Fruit fly (Drosophila melanogaster) whole organism, wandering third instar larva: ENCODE data around the gene Sf3b2.
A peak's percentile ranks its signal among the peaks of the same experiment; 100 is the strongest.

ENCODE experiments used
- Abd-B ChIP-seq: fragments of >200 bp; optimal IDR thresholded peaks from 2 replicates; lab custom pipeline; 2017; ENCODE audit warnings: missing biosample characterization, missing genetic modification characterization
- CG32264 ChIP-seq: fragments of 200-800 bp; sonication (Bioruptor generic); optimal IDR thresholded peaks from 2 replicates; lab custom pipeline; 2016; ENCODE audit warnings: missing biosample characterization, missing genetic modification characterization
- CG9705 ChIP-seq: fragments of 200-800 bp; sonication (Bioruptor generic); optimal IDR thresholded peaks from 2 replicates; lab custom pipeline; 2018; ENCODE audit warnings: missing biosample characterization, mild to moderate bottlenecking, missing genetic modification characterization
- CrebA ChIP-seq: fragments of 200-800 bp; sonication (Bioruptor generic); optimal IDR thresholded peaks from 2 replicates; lab custom pipeline; 2016; ENCODE audit warnings: missing biosample characterization, mild to moderate bottlenecking, missing genetic modification characterization, borderline replicate concordance
- Dfd ChIP-seq: fragments of >200 bp; optimal IDR thresholded peaks from 2 replicates; lab custom pipeline; 2017; ENCODE audit warnings: missing biosample characterization, missing genetic modification characterization
- Dif ChIP-seq: fragments of 200-275, 200-300 bp; sonication (Bioruptor generic); optimal IDR thresholded peaks from 2 replicates; lab custom pipeline; 2018; ENCODE audit warnings: missing biosample characterization, missing genetic modification characterization; ENCODE audit not compliant: partially characterized antibody
- GATAd ChIP-seq: sonication (Bioruptor generic); optimal IDR thresholded peaks from 2 replicates; lab custom pipeline; 2016; ENCODE audit warnings: missing biosample characterization, missing genetic modification characterization
- HLH106 ChIP-seq: fragments of 200-800 bp; optimal IDR thresholded peaks from 3 replicates; lab custom pipeline; 2019; ENCODE audit warnings: missing biosample characterization, mild to moderate bottlenecking, missing genetic modification characterization, moderate library complexity
- Hnf4 ChIP-seq: fragments of 200-800 bp; sonication (Bioruptor generic); optimal IDR thresholded peaks from 2 replicates; lab custom pipeline; 2016; ENCODE audit warnings: missing biosample characterization, mild to moderate bottlenecking, missing genetic modification characterization
- Hr78 ChIP-seq: fragments of >200 bp; optimal IDR thresholded peaks from 2 replicates; lab custom pipeline; 2017; ENCODE audit warnings: missing biosample characterization, missing genetic modification characterization
- Hr83 ChIP-seq: fragments of 200-300 bp; sonication (Bioruptor generic); optimal IDR thresholded peaks from 2 replicates; lab custom pipeline; 2016; ENCODE audit warnings: missing biosample characterization, mild to moderate bottlenecking, missing genetic modification characterization, moderate library complexity; ENCODE audit not compliant: poor library complexity, severe bottlenecking
- Jra ChIP-seq: sonication (Bioruptor generic); optimal IDR thresholded peaks from 2 replicates; lab custom pipeline; 2016; ENCODE audit warnings: missing biosample characterization, missing genetic modification characterization
- Mio ChIP-seq: sonication (Bioruptor generic); optimal IDR thresholded peaks from 2 replicates; lab custom pipeline; 2016; ENCODE audit warnings: missing biosample characterization, missing genetic modification characterization
- Myc ChIP-seq: fragments of >200 bp; optimal IDR thresholded peaks from 2 replicates; lab custom pipeline; 2017
- N ChIP-seq: fragments of >200 bp; optimal IDR thresholded peaks from 2 replicates; lab custom pipeline; 2018; ENCODE audit warnings: missing biosample characterization, missing external identifiers, missing genetic modification characterization
- OdsH ChIP-seq: fragments of 200-800 bp; sonication (Bioruptor generic); optimal IDR thresholded peaks from 2 replicates; lab custom pipeline; 2016; ENCODE audit warnings: missing biosample characterization, mild to moderate bottlenecking, missing genetic modification characterization
- Rel ChIP-seq, 2 experiments: fragments of 200-800 bp; sonication (Bioruptor generic) in 1 of 2; optimal IDR thresholded peaks; 2 replicates in 1 of 2; 3 replicates in 1 of 2; lab custom pipeline; 2016 to 2019; ENCODE audit warnings: mild to moderate bottlenecking in 2 of 2, missing biosample characterization in 2 of 2, missing genetic modification characterization in 2 of 2, moderate library complexity in 1 of 2
- Sp1 ChIP-seq: fragments of 200-800 bp; sonication (Bioruptor generic); optimal IDR thresholded peaks from 3 replicates; lab custom pipeline; 2019; ENCODE audit warnings: missing biosample characterization, mild to moderate bottlenecking, missing genetic modification characterization, moderate library complexity
- Vsx2 ChIP-seq: fragments of 200-300, 225-300 bp; sonication (Bioruptor generic); optimal IDR thresholded peaks from 2 replicates; lab custom pipeline; 2018; ENCODE audit warnings: missing biosample characterization, missing genetic modification characterization; ENCODE audit not compliant: partially characterized antibody
- br ChIP-seq: fragments of 200-800 bp; sonication (Bioruptor generic); optimal IDR thresholded peaks from 2 replicates; lab custom pipeline; 2016; ENCODE audit warnings: missing biosample characterization, missing genetic modification characterization
- brk ChIP-seq: fragments of 200-800 bp; sonication (Bioruptor generic); optimal IDR thresholded peaks from 2 replicates; lab custom pipeline; 2016; ENCODE audit warnings: missing biosample characterization, mild to moderate bottlenecking, missing genetic modification characterization
- dl ChIP-seq, 2 experiments: fragments of 175-275, 200-275 bp in 1 of 2; fragments of 200-275 bp in 1 of 2; sonication (Bioruptor generic); optimal IDR thresholded peaks; lab custom pipeline; 2018; ENCODE audit warnings: mild to moderate bottlenecking in 2 of 2, missing biosample characterization in 2 of 2, missing genetic modification characterization in 2 of 2, moderate library complexity in 2 of 2; ENCODE audit not compliant: partially characterized antibody in 2 of 2, insufficient read depth in 1 of 2
- dmrt93B ChIP-seq: fragments of 200-800 bp; sonication (Bioruptor generic); optimal IDR thresholded peaks from 2 replicates; lab custom pipeline; 2018; ENCODE audit warnings: missing biosample characterization, mild to moderate bottlenecking, missing genetic modification characterization
- dsf ChIP-seq: sonication (Bioruptor generic); optimal IDR thresholded peaks from 2 replicates; lab custom pipeline; 2016; ENCODE audit warnings: missing biosample characterization, missing genetic modification characterization, borderline replicate concordance
- ey ChIP-seq: fragments of 200-800 bp; sonication (Bioruptor generic); optimal IDR thresholded peaks from 2 replicates; lab custom pipeline; 2016; ENCODE audit warnings: missing biosample characterization, missing genetic modification characterization
- foxo ChIP-seq, 2 experiments: fragments of 200-800 bp; sonication (Bioruptor generic); optimal IDR thresholded peaks; 2 replicates in 1 of 2; 3 replicates in 1 of 2; lab custom pipeline; 2016 to 2017; ENCODE audit warnings: missing biosample characterization in 2 of 2, missing genetic modification characterization in 2 of 2
- fru ChIP-seq: fragments of 200-800 bp; sonication (Bioruptor generic); optimal IDR thresholded peaks from 3 replicates; lab custom pipeline; 2016; ENCODE audit warnings: missing biosample characterization, mild to moderate bottlenecking, missing genetic modification characterization
- h ChIP-seq: fragments of 200-800 bp; sonication (Bioruptor generic); optimal IDR thresholded peaks from 3 replicates; lab custom pipeline; 2016; ENCODE audit warnings: missing biosample characterization, mild to moderate bottlenecking, missing genetic modification characterization
- jim ChIP-seq: fragments of 175-275, 200-325 bp; sonication (Bioruptor generic); optimal IDR thresholded peaks from 2 replicates; lab custom pipeline; 2016; ENCODE audit warnings: missing biosample characterization, mild to moderate bottlenecking, missing genetic modification characterization
- lola ChIP-seq: fragments of >200 bp; optimal IDR thresholded peaks from 2 replicates; lab custom pipeline; 2017; ENCODE audit warnings: missing biosample characterization, missing genetic modification characterization
- pan ChIP-seq: fragments of >200 bp; optimal IDR thresholded peaks from 2 replicates; lab custom pipeline; 2017
- psq ChIP-seq: fragments of 200-800 bp; sonication (Bioruptor generic); optimal IDR thresholded peaks from 3 replicates; lab custom pipeline; 2017; ENCODE audit warnings: missing biosample characterization, mild to moderate bottlenecking, missing genetic modification characterization, moderate library complexity
- rgr ChIP-seq: fragments of 200-800 bp; sonication (Bioruptor generic); optimal IDR thresholded peaks from 3 replicates; lab custom pipeline; 2016; ENCODE audit warnings: missing biosample characterization, mild to moderate bottlenecking, missing genetic modification characterization
- sage ChIP-seq: fragments of 200-800 bp; sonication (Bioruptor generic); optimal IDR thresholded peaks from 2 replicates; lab custom pipeline; 2016; ENCODE audit warnings: missing biosample characterization, mild to moderate bottlenecking, missing genetic modification characterization
- sv ChIP-seq: fragments of 200-800 bp; sonication (Bioruptor generic); optimal IDR thresholded peaks from 3 replicates; lab custom pipeline; 2016; ENCODE audit warnings: missing biosample characterization, missing genetic modification characterization
- tai ChIP-seq: sonication (Bioruptor generic); optimal IDR thresholded peaks from 2 replicates; lab custom pipeline; 2016; ENCODE audit warnings: missing biosample characterization, missing genetic modification characterization
- usp ChIP-seq: fragments of >200 bp; optimal IDR thresholded peaks from 2 replicates; lab custom pipeline; 2017; ENCODE audit warnings: missing biosample characterization, missing genetic modification characterization
- woc ChIP-seq: sonication (Bioruptor generic); optimal IDR thresholded peaks from 2 replicates; lab custom pipeline; 2016; ENCODE audit warnings: missing biosample characterization, mild to moderate bottlenecking, missing genetic modification characterization

Gene Sf3b2

dm6 chr2L:3004601-3005000 is 24.4 kb downstream of the Sf3b2 start:
- TF ChIP-seq CG32264 (GFP tag; lab: Kevin White, UChicago), result no peak
- peak; percentile 47 for TF ChIP-seq HLH106 (tag; lab: Kevin White, UChicago)
- no peak for TF ChIP-seq dmrt93B (GFP tag; lab: Kevin White, UChicago)
- TF ChIP-seq h (GFP tag; lab: Kevin White, UChicago), result peak; percentile 37
- no peak for TF ChIP-seq Hr78 (GFP tag; lab: Kevin White, UChicago)
- peak; percentile 31 for TF ChIP-seq psq (GFP tag; lab: Kevin White, UChicago)
- no peak for TF ChIP-seq CG9705 (GFP tag; lab: Kevin White, UChicago)
- TF ChIP-seq br (GFP tag; lab: Kevin White, UChicago), result peak; percentile 63
- peak; percentile 36 for TF ChIP-seq Sp1 (GFP tag; lab: Kevin White, UChicago)
- no peak for TF ChIP-seq pan
- peak in 1 of 2 experiments; percentile 64 for TF ChIP-seq foxo (GFP tag; optimal IDR thresholded peaks at IDR 0.05; lab: Kevin White, UChicago)
- peak; percentile 21 for TF ChIP-seq Hnf4 (GFP tag; lab: Kevin White, UChicago)
- TF ChIP-seq Hr83 (GFP tag; lab: Kevin White, UChicago), result no peak
- TF ChIP-seq Abd-B (GFP tag; lab: Kevin White, UChicago), result no peak
- TF ChIP-seq sv (GFP tag; lab: Kevin White, UChicago), result no peak
- no peak for TF ChIP-seq Dif (GFP tag; lab: Kevin White, UChicago)
- peak; percentile 62 for TF ChIP-seq fru (GFP tag; lab: Kevin White, UChicago)
- TF ChIP-seq dsf (GFP tag; lab: Kevin White, UChicago), result no peak
- TF ChIP-seq usp (GFP tag; lab: Kevin White, UChicago), result no peak
- no peak for TF ChIP-seq Vsx2 (GFP tag; lab: Kevin White, UChicago)
- TF ChIP-seq jim (GFP tag; lab: Kevin White, UChicago), result no peak
- no peak for TF ChIP-seq N (GFP tag; lab: Kevin White, UChicago)
- TF ChIP-seq dl (GFP tag; optimal IDR thresholded peaks at IDR 0.05; lab: Kevin White, UChicago; ENCODE audit: insufficient read depth in 1 of 2, partially characterized antibody in 2 of 2), result no peak
- peak; percentile 2 for TF ChIP-seq OdsH (GFP tag; lab: Kevin White, UChicago)
- no peak for TF ChIP-seq GATAd (GFP tag; lab: Kevin White, UChicago)
- no peak for TF ChIP-seq Jra (GFP tag; lab: Kevin White, UChicago)
- no peak for TF ChIP-seq brk (GFP tag; lab: Kevin White, UChicago)
- TF ChIP-seq rgr (GFP tag; lab: Kevin White, UChicago), result peak; percentile 31
- TF ChIP-seq woc (GFP tag; lab: Kevin White, UChicago), result peak; percentile 10
- TF ChIP-seq CrebA (GFP tag; lab: Kevin White, UChicago), result no peak
- no peak for TF ChIP-seq Myc
- TF ChIP-seq Dfd (GFP tag; lab: Kevin White, UChicago), result no peak
- TF ChIP-seq sage (GFP tag; lab: Kevin White, UChicago), result no peak
- peak; percentile 22 for TF ChIP-seq ey (GFP tag; lab: Kevin White, UChicago)
- no peak for TF ChIP-seq Rel (GFP tag; optimal IDR thresholded peaks at IDR 0.05; lab: Kevin White, UChicago)
- no peak for TF ChIP-seq Rel (tag; optimal IDR thresholded peaks at IDR 0.05; lab: Kevin White, UChicago)
- TF ChIP-seq lola (GFP tag; lab: Kevin White, UChicago), result no peak
- no peak for TF ChIP-seq tai (GFP tag; lab: Kevin White, UChicago)
- no peak for TF ChIP-seq Mio (GFP tag; lab: Kevin White, UChicago)

DNA sequence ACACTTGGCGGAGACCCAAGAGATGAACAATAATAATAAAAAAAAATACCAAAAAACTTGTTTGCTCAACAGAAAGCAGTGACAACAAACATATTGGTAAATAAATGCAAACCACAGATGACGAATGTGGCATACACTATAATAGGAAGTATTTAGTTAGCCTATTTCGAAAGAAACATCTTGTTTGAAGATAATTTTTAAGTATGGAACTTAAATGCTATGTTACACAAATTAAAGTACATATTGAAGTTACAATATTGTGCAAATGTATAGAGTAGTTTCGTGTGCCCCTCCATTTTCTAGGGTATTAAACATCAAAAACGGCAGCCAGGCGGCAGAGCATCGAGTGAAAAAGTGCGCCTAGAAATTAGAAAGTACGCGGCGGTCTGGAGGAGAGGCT is 25.6 kb downstream of the Sf3b2 start:
- TF ChIP-seq CG9705 (GFP tag; lab: Kevin White, UChicago) (no peak), Rel (GFP tag; optimal IDR thresholded peaks at IDR 0.05; lab: Kevin White, UChicago) (no peak), Rel (tag; optimal IDR thresholded peaks at IDR 0.05; lab: Kevin White, UChicago) (no peak), CrebA (GFP tag; lab: Kevin White, UChicago) (no peak), HLH106 (tag; lab: Kevin White, UChicago) (no peak), Abd-B (GFP tag; lab: Kevin White, UChicago) (no peak), jim (GFP tag; lab: Kevin White, UChicago) (no peak), rgr (GFP tag; lab: Kevin White, UChicago) (no peak), Mio (GFP tag; lab: Kevin White, UChicago) (no peak), Sp1 (GFP tag; lab: Kevin White, UChicago) (no peak), Hr83 (GFP tag; lab: Kevin White, UChicago) (no peak), Myc (no peak), Hnf4 (GFP tag; lab: Kevin White, UChicago) (no peak), psq (GFP tag; lab: Kevin White, UChicago) (no peak)
- TF ChIP-seq, all 38 proteins: peak for 0
